Worm (Caenorhabditis elegans) whole organism, mixed stage, embryonic: ENCODE results near the gene dpy-7.
A peak's percentile ranks its signal among the peaks of the same experiment; 100 is the strongest.

Experiments
- M03D4.4 ChIP-seq: sonication (generic microtip); optimal IDR thresholded peaks from 2 replicates; lab custom pipeline; 2017; ENCODE audit warnings: mild to moderate bottlenecking, missing genetic modification characterization, missing compliant biosample characterization
- bed-3 ChIP-seq: fragments of 200-800 bp; sonication (Bioruptor generic); optimal IDR thresholded peaks from 3 replicates; lab custom pipeline; 2018; ENCODE audit warnings: mild to moderate bottlenecking, missing genetic modification characterization, moderate library complexity, missing compliant biosample characterization
- blmp-1 ChIP-seq: fragments of 150-350 bp; optimal IDR thresholded peaks from 2 replicates; lab custom pipeline; 2014; ENCODE audit warnings: missing biosample characterization, missing genetic modification characterization
- ceh-39 ChIP-seq: fragments of 150-350 bp; optimal IDR thresholded peaks from 2 replicates; lab custom pipeline; 2014; ENCODE audit warnings: missing biosample characterization, missing genetic modification characterization
- ceh-43 ChIP-seq: fragments of 200-800 bp; sonication (Bioruptor generic); optimal IDR thresholded peaks from 2 replicates; lab custom pipeline; 2018; ENCODE audit warnings: mild to moderate bottlenecking, missing genetic modification characterization, moderate library complexity, missing compliant biosample characterization
- ceh-83 ChIP-seq: fragments of 200-800 bp; sonication (Bioruptor generic); optimal IDR thresholded peaks from 2 replicates; lab custom pipeline; 2018; ENCODE audit warnings: mild to moderate bottlenecking, missing genetic modification characterization, missing compliant biosample characterization
- ces-1 ChIP-seq: fragments of 150-350 bp; optimal IDR thresholded peaks from 2 replicates; lab custom pipeline; 2014; ENCODE audit warnings: missing biosample characterization, missing genetic modification reagents, missing genetic modification characterization
- cnd-1 ChIP-seq: fragments of 200-800 bp; sonication (Bioruptor generic); optimal IDR thresholded peaks from 2 replicates; lab custom pipeline; 2018; ENCODE audit warnings: mild to moderate bottlenecking, missing genetic modification characterization, missing compliant biosample characterization
- drap-1 ChIP-seq: fragments of 200-800 bp; sonication (Bioruptor generic); optimal IDR thresholded peaks from 3 replicates; lab custom pipeline; 2018; ENCODE audit warnings: mild to moderate bottlenecking, missing genetic modification characterization, missing compliant biosample characterization
- elt-1 ChIP-seq: sonication (generic microtip); optimal IDR thresholded peaks from 2 replicates; lab custom pipeline; 2017; ENCODE audit warnings: missing genetic modification characterization, mild to moderate bottlenecking, missing compliant biosample characterization, antibody characterized with exemption, moderate library complexity, borderline replicate concordance; ENCODE audit not compliant: insufficient read depth
- elt-3 ChIP-seq: fragments of 150-350 bp; optimal IDR thresholded peaks from 2 replicates; lab custom pipeline; 2014; ENCODE audit warnings: missing biosample characterization, missing genetic modification characterization
- flh-1 ChIP-seq: fragments of 200-800 bp; sonication (Bioruptor generic); optimal IDR thresholded peaks from 2 replicates; lab custom pipeline; 2018; ENCODE audit warnings: mild to moderate bottlenecking, missing genetic modification characterization, moderate library complexity, missing compliant biosample characterization
- ham-2 ChIP-seq: fragments of 200-800 bp; sonication (Bioruptor generic); optimal IDR thresholded peaks from 2 replicates; lab custom pipeline; 2018; ENCODE audit warnings: mild to moderate bottlenecking, missing genetic modification characterization, missing compliant biosample characterization
- hlh-1 ChIP-seq: fragments of 150-350 bp; optimal IDR thresholded peaks from 2 replicates; lab custom pipeline; 2014; ENCODE audit warnings: missing biosample characterization, missing genetic modification reagents, missing genetic modification characterization
- lin-13 ChIP-seq: fragments of 150-350 bp; optimal IDR thresholded peaks from 2 replicates; lab custom pipeline; 2014; ENCODE audit warnings: missing biosample characterization, missing genetic modification characterization
- lin-32 ChIP-seq: fragments of 200-800 bp; sonication (Bioruptor generic); optimal IDR thresholded peaks from 2 replicates; lab custom pipeline; 2018; ENCODE audit warnings: mild to moderate bottlenecking, missing genetic modification characterization, missing compliant biosample characterization
- lsy-2 ChIP-seq: fragments of 150-350 bp; optimal IDR thresholded peaks from 2 replicates; lab custom pipeline; 2014; ENCODE audit warnings: missing biosample characterization, missing genetic modification characterization
- mab-5 ChIP-seq: fragments of 150-350 bp; optimal IDR thresholded peaks from 2 replicates; lab custom pipeline; 2014; ENCODE audit warnings: missing biosample characterization, missing genetic modification characterization
- mep-1 ChIP-seq: fragments of 150-350 bp; optimal IDR thresholded peaks from 2 replicates; lab custom pipeline; 2017; ENCODE audit warnings: missing biosample characterization, missing genetic modification reagents, missing genetic modification characterization, inconsistent platforms
- nhr-12 ChIP-seq: fragments of 150-350 bp; optimal IDR thresholded peaks from 2 replicates; lab custom pipeline; 2014; ENCODE audit warnings: missing biosample characterization, missing genetic modification characterization
- nhr-2 ChIP-seq: fragments of 150-350 bp; optimal IDR thresholded peaks from 2 replicates; lab custom pipeline; 2014; ENCODE audit warnings: missing biosample characterization, missing genetic modification characterization
- nhr-237 ChIP-seq: fragments of 150-350 bp; optimal IDR thresholded peaks from 2 replicates; lab custom pipeline; 2014; ENCODE audit warnings: missing biosample characterization, missing genetic modification characterization
- nhr-28 ChIP-seq: fragments of 150-350 bp; optimal IDR thresholded peaks from 2 replicates; lab custom pipeline; 2014; ENCODE audit warnings: missing biosample characterization, missing genetic modification characterization
- nhr-76 ChIP-seq: sonication (generic microtip); optimal IDR thresholded peaks from 2 replicates; lab custom pipeline; 2017; ENCODE audit warnings: missing biosample characterization, missing genetic modification characterization
- pha-4 ChIP-seq: fragments of 150-350 bp; optimal IDR thresholded peaks from 2 replicates; lab custom pipeline; 2018; ENCODE audit warnings: missing biosample characterization, missing genetic modification reagents, missing genetic modification characterization
- sem-2 ChIP-seq: fragments of 200-800 bp; sonication (Bioruptor generic); optimal IDR thresholded peaks from 2 replicates; lab custom pipeline; 2018; ENCODE audit warnings: mild to moderate bottlenecking, missing genetic modification characterization, missing compliant biosample characterization
- snpc-4 ChIP-seq: fragments of 150-350 bp; optimal IDR thresholded peaks from 2 replicates; lab custom pipeline; 2014; ENCODE audit warnings: missing biosample characterization, missing genetic modification characterization
- sptf-1 ChIP-seq: sonication (generic microtip); optimal IDR thresholded peaks from 2 replicates; lab custom pipeline; 2017; ENCODE audit warnings: mild to moderate bottlenecking, missing genetic modification characterization, moderate library complexity, missing compliant biosample characterization
- tbx-8 ChIP-seq: fragments of 200-800 bp; sonication (Bioruptor generic); optimal IDR thresholded peaks from 2 replicates; lab custom pipeline; 2018; ENCODE audit warnings: mild to moderate bottlenecking, missing genetic modification characterization, moderate library complexity, missing compliant biosample characterization
- unc-120 ChIP-seq: sonication (generic microtip); optimal IDR thresholded peaks from 2 replicates; lab custom pipeline; 2017; ENCODE audit warnings: missing genetic modification characterization, missing compliant biosample characterization; ENCODE audit not compliant: poor library complexity, severe bottlenecking
- unc-39 ChIP-seq: fragments of 150-350 bp; optimal IDR thresholded peaks from 2 replicates; lab custom pipeline; 2014; ENCODE audit warnings: missing biosample characterization, missing genetic modification characterization
- unc-62 ChIP-seq: fragments of 150-350 bp; optimal IDR thresholded peaks from 2 replicates; lab custom pipeline; 2014; ENCODE audit warnings: missing biosample characterization, missing genetic modification reagents, missing genetic modification characterization
- ztf-11 ChIP-seq: fragments of 150-350 bp; optimal IDR thresholded peaks from 2 replicates; lab custom pipeline; 2014; ENCODE audit warnings: missing biosample characterization, missing genetic modification characterization

Gene dpy-7

ce11 chrX:7537742-7538268 lies at the start of gene dpy-7:
Gene dpy-7, minus strand, starts transcription at chrX:7537792.
- TF ChIP-seq elt-1 (tag; lab: Kevin White, UChicago) (peak; percentile 86), sptf-1 (tag; lab: Kevin White, UChicago) (no peak), pha-4 (tag; lab: Kevin White, UChicago) (no peak), mab-5 (tag; lab: Kevin White, UChicago) (no peak), lsy-2 (tag; lab: Kevin White, UChicago) (no peak), ceh-39 (no peak), snpc-4 (tag; lab: Kevin White, UChicago) (no peak), mep-1 (tag; lab: Kevin White, UChicago) (no peak), flh-1 (GFP tag; lab: Kevin White, UChicago) (no peak), nhr-28 (tag; lab: Kevin White, UChicago) (no peak), ham-2 (peak; percentile 18), elt-3 (tag; lab: Kevin White, UChicago) (no peak), ces-1 (no peak)

ce11 chrX:7586588-7586987 lies 49.0 kb upstream of the dpy-7 start:
- TF ChIP-seq tbx-8 (GFP tag; lab: Kevin White, UChicago) (no peak), bed-3 (GFP tag; lab: Kevin White, UChicago) (no peak), sptf-1 (tag; lab: Kevin White, UChicago) (no peak), drap-1 (GFP tag; lab: Kevin White, UChicago) (no peak), unc-120 (tag; lab: Kevin White, UChicago) (no peak), ceh-83 (no peak), mep-1 (tag; lab: Kevin White, UChicago) (no peak), cnd-1 (tag; lab: Kevin White, UChicago) (no peak), ceh-43 (GFP tag; lab: Kevin White, UChicago) (no peak), pha-4 (tag; lab: Kevin White, UChicago) (no peak), nhr-76 (tag; lab: Kevin White, UChicago) (no peak), M03D4.4 (tag; lab: Kevin White, UChicago) (no peak), unc-62 (no peak), nhr-237 (tag; lab: Kevin White, UChicago) (no peak), ceh-39 (no peak), elt-3 (tag; lab: Kevin White, UChicago) (no peak), sem-2 (GFP tag; lab: Kevin White, UChicago) (no peak)
- TF ChIP-seq, all 35 proteins: peak for 0

- TF ChIP-seq nhr-237 (tag; lab: Kevin White, UChicago) = no peak
- no peak for TF ChIP-seq cnd-1 (tag; lab: Kevin White, UChicago)
- TF ChIP-seq ceh-43 (GFP tag; lab: Kevin White, UChicago) = no peak
- no peak for TF ChIP-seq sptf-1 (tag; lab: Kevin White, UChicago)
- no peak for TF ChIP-seq elt-1 (tag; lab: Kevin White, UChicago)
- no peak for TF ChIP-seq nhr-12
- no peak for TF ChIP-seq sem-2 (GFP tag; lab: Kevin White, UChicago)
- no peak for TF ChIP-seq bed-3 (GFP tag; lab: Kevin White, UChicago)
- TF ChIP-seq unc-120 (tag; lab: Kevin White, UChicago) = no peak
- no peak for TF ChIP-seq hlh-1 (tag; lab: Kevin White, UChicago)
- TF ChIP-seq blmp-1 = no peak
- TF ChIP-seq snpc-4 (tag; lab: Kevin White, UChicago) = no peak
- no peak for TF ChIP-seq lin-13 (tag; lab: Kevin White, UChicago)
- no peak for TF ChIP-seq ceh-83
Measured at ce11 chrX:7585610-7586259, 48.1 kb upstream of the dpy-7 start, which contains the start of gene adt-2. Gene adt-2, plus strand, starts transcription at chrX:7586209.

ce11 chrX:7583930-7584329 lies 46.3 kb upstream of the dpy-7 start:
- TF ChIP-seq ztf-11 = no peak
- TF ChIP-seq nhr-237 (tag; lab: Kevin White, UChicago) = no peak
- TF ChIP-seq lin-13 (tag; lab: Kevin White, UChicago) = no peak
- TF ChIP-seq lsy-2 (tag; lab: Kevin White, UChicago) = no peak
- no peak for TF ChIP-seq nhr-2 (tag; lab: Kevin White, UChicago)
- no peak for TF ChIP-seq sptf-1 (tag; lab: Kevin White, UChicago)
- no peak for TF ChIP-seq unc-39 (tag; lab: Kevin White, UChicago)
- no peak for TF ChIP-seq lin-32 (GFP tag; lab: Kevin White, UChicago)
- no peak for TF ChIP-seq ces-1
- TF ChIP-seq drap-1 (GFP tag; lab: Kevin White, UChicago) = no peak
- TF ChIP-seq unc-120 (tag; lab: Kevin White, UChicago) = no peak
- no peak for TF ChIP-seq nhr-76 (tag; lab: Kevin White, UChicago)
- no peak for TF ChIP-seq cnd-1 (tag; lab: Kevin White, UChicago)
